Worm (Caenorhabditis elegans): ENCODE results near the gene Y22D7AL.10.

ce11 chrIII:1664761-1665266 lies 46.1 kb upstream of the Y22D7AL.10 start, which contains the start of gene Y22D7AL.16:
- TF ChIP-seq W03F9.2 (tag; optimal IDR thresholded peaks at IDR 0.05): no peak
- no peak for TF ChIP-seq dao-5 (tag; optimal IDR thresholded peaks at IDR 0.05)
